Worm (Caenorhabditis elegans) whole organism, L4/young adult: Measurements from ENCODE around the gene rle-1.

Source experiments
- W03F9.2 ChIP-seq: fragments of 150-350 bp; optimal IDR thresholded peaks from 2 replicates; lab custom pipeline; 2014; ENCODE audit warnings: missing biosample characterization, missing genetic modification characterization
- him-1 ChIP-seq: sonication (generic microtip); optimal IDR thresholded peaks from 2 replicates; lab custom pipeline; 2016; ENCODE audit warnings: missing genotype, missing genetic modification reagents, missing genetic modification characterization, missing compliant biosample characterization

DNA sequence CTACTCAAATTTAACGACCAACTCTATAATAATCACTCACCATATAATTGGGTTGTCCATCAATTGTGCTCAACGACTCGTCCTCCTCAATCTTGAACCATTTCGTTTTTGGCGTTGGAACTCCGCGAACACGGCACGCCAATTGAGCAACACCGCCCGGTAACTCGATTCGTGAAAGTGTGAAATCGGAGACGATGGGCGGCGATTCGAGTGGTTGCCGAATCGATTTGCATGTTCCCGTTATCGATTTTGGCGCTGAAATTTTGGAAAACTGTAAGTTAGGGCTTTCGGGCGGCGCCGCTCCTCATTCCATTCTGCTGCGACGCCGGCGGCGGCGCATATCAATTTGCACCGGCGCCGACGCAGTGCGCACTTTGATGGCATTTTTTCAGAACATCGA, 15.7 kb downstream of the rle-1 start:
- TF ChIP-seq him-1 (tag; lab: Kevin White, UChicago), result no peak
- no peak for TF ChIP-seq W03F9.2 (tag; lab: Kevin White, UChicago)
